Worm (Caenorhabditis elegans) whole organism, late embryonic: ENCODE results near the gene smim-14.

Experiments used
- F13H6.1 ChIP-seq: sonication (generic microtip); optimal IDR thresholded peaks from 2 replicates; lab custom pipeline; 2016; ENCODE audit warnings: missing genetic modification characterization, missing compliant biosample characterization
- K02D7.2 ChIP-seq: sonication (generic microtip); optimal IDR thresholded peaks from 2 replicates; lab custom pipeline; 2017; ENCODE audit warnings: mild to moderate bottlenecking, missing genetic modification characterization, missing compliant biosample characterization
- Y22D7AL.16 ChIP-seq: sonication (generic microtip); optimal IDR thresholded peaks from 2 replicates; lab custom pipeline; 2016; ENCODE audit warnings: missing genetic modification characterization, missing compliant biosample characterization
- ama-1 ChIP-seq: fragments of 150-350 bp; optimal IDR thresholded peaks from 2 replicates; lab custom pipeline; 2014
- ceh-19 ChIP-seq: fragments of 200-800 bp; sonication (Bioruptor generic); optimal IDR thresholded peaks from 2 replicates; lab custom pipeline; 2018; ENCODE audit warnings: mild to moderate bottlenecking, missing genetic modification characterization, missing compliant biosample characterization
- ceh-30 ChIP-seq: fragments of 150-350 bp; optimal IDR thresholded peaks from 2 replicates; lab custom pipeline; 2014; ENCODE audit warnings: missing biosample characterization, missing genetic modification characterization
- ets-4 ChIP-seq: sonication (generic microtip); optimal IDR thresholded peaks from 2 replicates; lab custom pipeline; 2016; ENCODE audit warnings: missing genetic modification characterization, missing compliant biosample characterization
- pha-2 ChIP-seq: sonication (generic microtip); optimal IDR thresholded peaks from 2 replicates; lab custom pipeline; 2017; ENCODE audit warnings: mild to moderate bottlenecking, missing genetic modification characterization, missing compliant biosample characterization
- pqm-1 ChIP-seq: sonication (generic microtip); optimal IDR thresholded peaks from 2 replicates; lab custom pipeline; 2016; ENCODE audit warnings: missing genetic modification characterization, missing compliant biosample characterization
- tbx-2 ChIP-seq: sonication (generic microtip); optimal IDR thresholded peaks from 2 replicates; lab custom pipeline; 2016; ENCODE audit warnings: missing genetic modification characterization, missing compliant biosample characterization

ce11 chrIII:3430667-3431066 is 38.9 kb downstream of the smim-14 start:
- TF ChIP-seq ama-1 (lab: Kevin White, UChicago) (no peak), tbx-2 (tag; lab: Kevin White, UChicago) (no peak), ets-4 (no peak), F13H6.1 (tag; lab: Kevin White, UChicago) (no peak), pqm-1 (no peak), K02D7.2 (no peak), Y22D7AL.16 (tag; lab: Kevin White, UChicago) (no peak), ceh-30 (tag; lab: Kevin White, UChicago) (no peak), ceh-19 (GFP tag; lab: Kevin White, UChicago) (no peak), pha-2 (tag; lab: Kevin White, UChicago) (no peak)
